Worm (Caenorhabditis elegans): ENCODE results near the gene mtpn-1.

Gene mtpn-1

ce11 chrX:2401883-2402282 lies 5.4 kb upstream of the mtpn-1 start, which contains the start of gene dhhc-9 (continued):
- no peak for TF ChIP-seq mbf-1 (tag; optimal IDR thresholded peaks at IDR 0.05)
- peak; percentile 77 for TF ChIP-seq sma-9 (GFP tag; optimal IDR thresholded peaks at IDR 0.05)
- TF ChIP-seq sma-9 (tag; optimal IDR thresholded peaks at IDR 0.05): no peak
- no peak for TF ChIP-seq ztf-4 (tag; optimal IDR thresholded peaks at IDR 0.05)
- peak; percentile 38 for TF ChIP-seq nhr-6 (tag; optimal IDR thresholded peaks at IDR 0.05)
- TF ChIP-seq ama-1 (optimal IDR thresholded peaks at IDR 0.05): no peak
- TF ChIP-seq crh-2 (tag; optimal IDR thresholded peaks at IDR 0.05): no peak
- no peak for TF ChIP-seq unc-62 (GFP tag; optimal IDR thresholded peaks at IDR 0.05)
- TF ChIP-seq nhr-11 (tag; optimal IDR thresholded peaks at IDR 0.05): no peak
- TF ChIP-seq lin-11 (tag; optimal IDR thresholded peaks at IDR 0.05): peak; percentile 56

- TF ChIP-seq unc-39 (tag; optimal IDR thresholded peaks at IDR 0.05) (no peak), lin-39 (tag; optimal IDR thresholded peaks at IDR 0.05) (no peak), nhr-10 (tag; optimal IDR thresholded peaks at IDR 0.05) (no peak), mbf-1 (tag; optimal IDR thresholded peaks at IDR 0.05) (no peak), lsy-2 (tag; optimal IDR thresholded peaks at IDR 0.05) (no peak), unc-62 (GFP tag; optimal IDR thresholded peaks at IDR 0.05) (no peak), crh-2 (tag; optimal IDR thresholded peaks at IDR 0.05) (no peak), snpc-4 (tag; optimal IDR thresholded peaks at IDR 0.05) (no peak), sma-9 (GFP tag; optimal IDR thresholded peaks at IDR 0.05) (no peak), sma-9 (tag; optimal IDR thresholded peaks at IDR 0.05) (no peak), dmd-4 (tag; optimal IDR thresholded peaks at IDR 0.05) (no peak), F13H6.1 (tag; optimal IDR thresholded peaks at IDR 0.05) (no peak), zag-1 (tag; optimal IDR thresholded peaks at IDR 0.05) (no peak), R02D3.7 (tag; optimal IDR thresholded peaks at IDR 0.05) (no peak), nhr-129 (tag; optimal IDR thresholded peaks at IDR 0.05) (no peak), skn-1 (tag; optimal IDR thresholded peaks at IDR 0.05) (no peak), gmeb-1 (tag; optimal IDR thresholded peaks at IDR 0.05) (no peak)
Observed at ce11 chrX:2403724-2404123, 3.5 kb upstream of the mtpn-1 start, which contains the start of gene C43H6.4. C43H6.4 (plus strand) TSS chrX:2404024.

- TF ChIP-seq nhr-11 (tag; optimal IDR thresholded peaks at IDR 0.05) (no peak), nhr-23 (tag; optimal IDR thresholded peaks at IDR 0.05) (no peak), lin-11 (tag; optimal IDR thresholded peaks at IDR 0.05) (no peak), ztf-4 (tag; optimal IDR thresholded peaks at IDR 0.05) (no peak), fos-1 (tag; optimal IDR thresholded peaks at IDR 0.05) (no peak), crh-2 (tag; optimal IDR thresholded peaks at IDR 0.05) (no peak), nhr-21 (tag; optimal IDR thresholded peaks at IDR 0.05) (no peak), unc-39 (tag; optimal IDR thresholded peaks at IDR 0.05) (no peak), mab-5 (tag; optimal IDR thresholded peaks at IDR 0.05) (no peak), nhr-77 (tag; optimal IDR thresholded peaks at IDR 0.05) (no peak), zag-1 (tag; optimal IDR thresholded peaks at IDR 0.05) (no peak), nhr-10 (tag; optimal IDR thresholded peaks at IDR 0.05) (no peak), alr-1 (tag; optimal IDR thresholded peaks at IDR 0.05) (no peak), ztf-11 (tag; optimal IDR thresholded peaks at IDR 0.05) (no peak), elt-1 (tag; optimal IDR thresholded peaks at IDR 0.05) (no peak), dmd-4 (tag; optimal IDR thresholded peaks at IDR 0.05) (no peak), unc-62 (GFP tag; optimal IDR thresholded peaks at IDR 0.05) (no peak), gmeb-1 (tag; optimal IDR thresholded peaks at IDR 0.05) (no peak), ceh-82 (tag; optimal IDR thresholded peaks at IDR 0.05) (no peak), lin-39 (tag; optimal IDR thresholded peaks at IDR 0.05) (no peak)
Observed at ce11 chrX:2409243-2409741, 2.0 kb downstream of the mtpn-1 start, which contains the start of the genes C43H6.12 and trpp-12. C43H6.12 (plus strand) TSS chrX:2409607. trpp-12 (plus strand) TSS chrX:2409691.

ce11 chrX:2410978-2411377 lies 3.7 kb downstream of the mtpn-1 start:
- TF ChIP-seq sma-9 (GFP tag; optimal IDR thresholded peaks at IDR 0.05) (peak; percentile 44), sma-9 (tag; optimal IDR thresholded peaks at IDR 0.05) (no peak), fos-1 (tag; optimal IDR thresholded peaks at IDR 0.05) (peak; percentile 80), sem-4 (tag; optimal IDR thresholded peaks at IDR 0.05) (no peak)

ce11 chrX:2413277-2413676 lies 6.0 kb downstream of the mtpn-1 start, which contains the start of gene hlh-15:
hlh-15 (minus strand) TSS chrX:2413377.
- TF ChIP-seq nhr-77 (tag; optimal IDR thresholded peaks at IDR 0.05) (no peak), C34F6.9 (tag; optimal IDR thresholded peaks at IDR 0.05) (no peak), ztf-11 (tag; optimal IDR thresholded peaks at IDR 0.05) (no peak), lsy-2 (tag; optimal IDR thresholded peaks at IDR 0.05) (no peak)

- TF ChIP-seq snpc-4 (tag; optimal IDR thresholded peaks at IDR 0.05): no peak
- TF ChIP-seq R02D3.7 (tag; optimal IDR thresholded peaks at IDR 0.05): no peak
- TF ChIP-seq elt-3 (tag; optimal IDR thresholded peaks at IDR 0.05): no peak
- TF ChIP-seq nhr-237 (tag; optimal IDR thresholded peaks at IDR 0.05): no peak
- TF ChIP-seq unc-55 (GFP tag; optimal IDR thresholded peaks at IDR 0.05): no peak
- no peak for TF ChIP-seq alr-1 (tag; optimal IDR thresholded peaks at IDR 0.05)
- no peak for TF ChIP-seq skn-1 (tag; optimal IDR thresholded peaks at IDR 0.05)
- no peak for TF ChIP-seq sma-3 (GFP tag; optimal IDR thresholded peaks at IDR 0.05)
- no peak for TF ChIP-seq elt-1 (tag; optimal IDR thresholded peaks at IDR 0.05)
- TF ChIP-seq dmd-4 (tag; optimal IDR thresholded peaks at IDR 0.05): no peak
- no peak for TF ChIP-seq mbf-1 (tag; optimal IDR thresholded peaks at IDR 0.05)
- no peak for TF ChIP-seq sem-4 (tag; optimal IDR thresholded peaks at IDR 0.05)
Observed at ce11 chrX:2419777-2420176, 12.5 kb downstream of the mtpn-1 start, which contains the start of gene glr-7. glr-7 (minus strand) TSS chrX:2419877.

Data from whole organism, L2 larva.